Worm (Caenorhabditis elegans) whole organism, L3 larva: ENCODE measurements around the gene srx-85.

Experiments
- R02D3.7 ChIP-seq: fragments of 150-350 bp; optimal IDR thresholded peaks from 2 replicates; lab custom pipeline; 2014; ENCODE audit warnings: missing biosample characterization, missing genetic modification characterization
- ZK546.5 ChIP-seq: sonication (generic microtip); optimal IDR thresholded peaks from 2 replicates; lab custom pipeline; 2017; ENCODE audit warnings: missing biosample characterization, missing genetic modification characterization
- aly-2 ChIP-seq: fragments of 150-350 bp; optimal IDR thresholded peaks from 2 replicates; lab custom pipeline; 2014; ENCODE audit warnings: missing biosample characterization, missing genetic modification characterization
- ama-1 ChIP-seq: fragments of 150-350 bp; optimal IDR thresholded peaks from 2 replicates; lab custom pipeline; 2018
- ceh-16 ChIP-seq: sonication (generic microtip); optimal IDR thresholded peaks from 2 replicates; lab custom pipeline; 2017; ENCODE audit warnings: missing biosample characterization, missing genetic modification characterization
- ceh-28 ChIP-seq: fragments of 150-350 bp; optimal IDR thresholded peaks from 2 replicates; lab custom pipeline; 2014; ENCODE audit warnings: missing biosample characterization, missing genetic modification reagents, missing genetic modification characterization
- ceh-82 ChIP-seq: fragments of 150-350 bp; optimal IDR thresholded peaks from 2 replicates; lab custom pipeline; 2014; ENCODE audit warnings: missing biosample characterization, missing genetic modification characterization
- ceh-9 ChIP-seq: sonication (generic microtip); optimal IDR thresholded peaks from 2 replicates; lab custom pipeline; 2018; ENCODE audit warnings: missing biosample characterization, missing genetic modification characterization
- daf-12 ChIP-seq: fragments of 150-350 bp; optimal IDR thresholded peaks from 2 replicates; lab custom pipeline; 2014; ENCODE audit warnings: missing biosample characterization, missing genetic modification reagents, missing genetic modification characterization
- egl-27 ChIP-seq: sonication (generic microtip); optimal IDR thresholded peaks from 4 replicates; lab custom pipeline; 2017; ENCODE audit warnings: missing biosample characterization, missing genetic modification reagents, missing genetic modification characterization
- egl-5 ChIP-seq: fragments of 150-350 bp; optimal IDR thresholded peaks from 2 replicates; lab custom pipeline; 2017; ENCODE audit warnings: missing biosample characterization, missing genetic modification reagents, missing genetic modification characterization, inconsistent platforms
- elt-1 ChIP-seq: fragments of 150-350 bp; optimal IDR thresholded peaks from 2 replicates; lab custom pipeline; 2014; ENCODE audit warnings: missing biosample characterization, missing genetic modification characterization
- elt-2 ChIP-seq: sonication (generic microtip); optimal IDR thresholded peaks from 2 replicates; lab custom pipeline; 2016; ENCODE audit warnings: missing genetic modification reagents, mild to moderate bottlenecking, missing genetic modification characterization, missing compliant biosample characterization
- elt-3 ChIP-seq, 3 experiments: fragments of 150-350 bp in 1 of 3; sonication (generic microtip) in 2 of 3; optimal IDR thresholded peaks; 2 replicates in 2 of 3; 4 replicates in 1 of 3; lab custom pipeline; 2014 to 2017; ENCODE audit warnings: missing biosample characterization in 3 of 3, missing genetic modification characterization in 3 of 3
- eor-1 ChIP-seq, 2 experiments: fragments of 150-350 bp; optimal IDR thresholded peaks; 2 replicates each; lab custom pipeline; 2014 to 2018; ENCODE audit warnings: missing biosample characterization in 2 of 2, missing genetic modification characterization in 2 of 2
- fkh-10 ChIP-seq: sonication (generic microtip); optimal IDR thresholded peaks from 2 replicates; lab custom pipeline; 2017; ENCODE audit warnings: missing biosample characterization, missing genetic modification reagents, missing genetic modification characterization
- fkh-2 ChIP-seq: fragments of 150-350 bp; optimal IDR thresholded peaks from 2 replicates; lab custom pipeline; 2014; ENCODE audit warnings: missing biosample characterization, missing genetic modification reagents, missing genetic modification characterization
- fos-1 ChIP-seq: fragments of 150-350 bp; optimal IDR thresholded peaks from 2 replicates; lab custom pipeline; 2014; ENCODE audit warnings: missing biosample characterization, missing genetic modification characterization
- hmg-11 ChIP-seq: sonication (generic microtip); optimal IDR thresholded peaks from 2 replicates; lab custom pipeline; 2016; ENCODE audit warnings: missing genetic modification characterization, missing compliant biosample characterization
- jun-1 ChIP-seq: fragments of 150-350 bp; optimal IDR thresholded peaks from 2 replicates; lab custom pipeline; 2014; ENCODE audit warnings: missing biosample characterization, missing genetic modification reagents, missing genetic modification characterization
- lin-15B ChIP-seq: fragments of 150-350 bp; optimal IDR thresholded peaks from 2 replicates; lab custom pipeline; 2014; ENCODE audit warnings: missing biosample characterization, missing genetic modification characterization
- lin-39 ChIP-seq: fragments of 150-350 bp; optimal IDR thresholded peaks from 2 replicates; lab custom pipeline; 2018; ENCODE audit warnings: missing biosample characterization, missing genetic modification reagents, missing genetic modification characterization
- lsy-12 ChIP-seq: sonication (generic microtip); optimal IDR thresholded peaks from 2 replicates; lab custom pipeline; 2016; ENCODE audit warnings: mild to moderate bottlenecking, missing genetic modification characterization, missing compliant biosample characterization
- mdl-1 ChIP-seq: fragments of 150-350 bp; optimal IDR thresholded peaks from 2 replicates; lab custom pipeline; 2014; ENCODE audit warnings: missing biosample characterization, missing genetic modification characterization
- mml-1 ChIP-seq: fragments of 150-350 bp; sonication (generic microtip); optimal IDR thresholded peaks from 3 replicates; lab custom pipeline; 2014; ENCODE audit warnings: missing biosample characterization, missing genetic modification characterization
- nfya-1 ChIP-seq: sonication (generic microtip); optimal IDR thresholded peaks from 2 replicates; lab custom pipeline; 2017; ENCODE audit warnings: missing genetic modification characterization, mild to moderate bottlenecking, missing compliant biosample characterization, antibody characterized with exemption, moderate library complexity; ENCODE audit not compliant: insufficient read depth
- nhr-11 ChIP-seq: fragments of 150-350 bp; optimal IDR thresholded peaks from 2 replicates; lab custom pipeline; 2014; ENCODE audit warnings: missing biosample characterization, missing genetic modification characterization
- nhr-12 ChIP-seq: fragments of 150-350 bp; optimal IDR thresholded peaks from 2 replicates; lab custom pipeline; 2014; ENCODE audit warnings: missing biosample characterization, missing genetic modification characterization
- nhr-23 ChIP-seq: fragments of 150-350 bp; optimal IDR thresholded peaks from 2 replicates; lab custom pipeline; 2014; ENCODE audit warnings: missing biosample characterization, missing genetic modification reagents, missing genetic modification characterization
- nhr-237 ChIP-seq: fragments of 150-350 bp; optimal IDR thresholded peaks from 2 replicates; lab custom pipeline; 2014; ENCODE audit warnings: missing biosample characterization, missing genetic modification characterization
- nhr-25 ChIP-seq: sonication (generic microtip); optimal IDR thresholded peaks from 2 replicates; lab custom pipeline; 2017; ENCODE audit warnings: missing biosample characterization, missing genetic modification characterization
- nhr-28 ChIP-seq: fragments of 150-350 bp; optimal IDR thresholded peaks from 2 replicates; lab custom pipeline; 2014; ENCODE audit warnings: missing biosample characterization, missing genetic modification characterization
- nhr-43 ChIP-seq: sonication (generic microtip); optimal IDR thresholded peaks from 2 replicates; lab custom pipeline; 2016; ENCODE audit warnings: mild to moderate bottlenecking, missing genetic modification characterization, missing compliant biosample characterization; ENCODE audit not compliant: poor library complexity, severe bottlenecking
- nhr-67 ChIP-seq: fragments of 150-350 bp; optimal IDR thresholded peaks from 2 replicates; lab custom pipeline; 2014; ENCODE audit warnings: missing biosample characterization, missing genetic modification characterization
- nhr-76 ChIP-seq: fragments of 150-350 bp; sonication (generic microtip); optimal IDR thresholded peaks from 5 replicates; lab custom pipeline; 2014; ENCODE audit warnings: missing biosample characterization, missing genetic modification characterization
- nhr-77 ChIP-seq: fragments of 150-350 bp; optimal IDR thresholded peaks from 2 replicates; lab custom pipeline; 2014; ENCODE audit warnings: missing biosample characterization, missing genetic modification characterization
- pha-4 ChIP-seq: fragments of 150-350 bp; optimal IDR thresholded peaks from 2 replicates; lab custom pipeline; 2014; ENCODE audit warnings: missing biosample characterization, missing genetic modification reagents, missing genetic modification characterization
- pqm-1 ChIP-seq: fragments of 150-350 bp; optimal IDR thresholded peaks from 2 replicates; lab custom pipeline; 2017; ENCODE audit warnings: missing biosample characterization, missing genetic modification characterization, inconsistent platforms
- sea-2 ChIP-seq: fragments of 150-350 bp; sonication (generic microtip); optimal IDR thresholded peaks from 4 replicates; lab custom pipeline; 2014; ENCODE audit warnings: missing biosample characterization, missing genetic modification reagents, missing genetic modification characterization
- skn-1 ChIP-seq: fragments of 150-350 bp; optimal IDR thresholded peaks from 2 replicates; lab custom pipeline; 2014; ENCODE audit warnings: missing biosample characterization, missing genetic modification characterization
- snpc-4 ChIP-seq: fragments of 150-350 bp; optimal IDR thresholded peaks from 2 replicates; lab custom pipeline; 2014; ENCODE audit warnings: missing biosample characterization, missing genetic modification characterization
- tbx-2 ChIP-seq: sonication (generic microtip); optimal IDR thresholded peaks from 2 replicates; lab custom pipeline; 2016; ENCODE audit warnings: mild to moderate bottlenecking, missing genetic modification characterization, missing compliant biosample characterization
- unc-39 ChIP-seq: sonication (generic microtip); optimal IDR thresholded peaks from 4 replicates; lab custom pipeline; 2017; ENCODE audit warnings: missing biosample characterization, missing genetic modification characterization
- unc-62 ChIP-seq: fragments of 150-350 bp; sonication (generic microtip); optimal IDR thresholded peaks from 4 replicates; lab custom pipeline; 2014; ENCODE audit warnings: missing biosample characterization, missing genetic modification reagents, missing genetic modification characterization
- zag-1 ChIP-seq: fragments of 150-350 bp; optimal IDR thresholded peaks from 2 replicates; lab custom pipeline; 2014; ENCODE audit warnings: missing biosample characterization, missing genetic modification characterization
- ztf-11 ChIP-seq: fragments of 150-350 bp; optimal IDR thresholded peaks from 2 replicates; lab custom pipeline; 2014; ENCODE audit warnings: missing biosample characterization, missing genetic modification characterization
- ztf-4 ChIP-seq: fragments of 150-350 bp; optimal IDR thresholded peaks from 2 replicates; lab custom pipeline; 2014; ENCODE audit warnings: missing biosample characterization, missing genetic modification characterization

Gene srx-85

DNA sequence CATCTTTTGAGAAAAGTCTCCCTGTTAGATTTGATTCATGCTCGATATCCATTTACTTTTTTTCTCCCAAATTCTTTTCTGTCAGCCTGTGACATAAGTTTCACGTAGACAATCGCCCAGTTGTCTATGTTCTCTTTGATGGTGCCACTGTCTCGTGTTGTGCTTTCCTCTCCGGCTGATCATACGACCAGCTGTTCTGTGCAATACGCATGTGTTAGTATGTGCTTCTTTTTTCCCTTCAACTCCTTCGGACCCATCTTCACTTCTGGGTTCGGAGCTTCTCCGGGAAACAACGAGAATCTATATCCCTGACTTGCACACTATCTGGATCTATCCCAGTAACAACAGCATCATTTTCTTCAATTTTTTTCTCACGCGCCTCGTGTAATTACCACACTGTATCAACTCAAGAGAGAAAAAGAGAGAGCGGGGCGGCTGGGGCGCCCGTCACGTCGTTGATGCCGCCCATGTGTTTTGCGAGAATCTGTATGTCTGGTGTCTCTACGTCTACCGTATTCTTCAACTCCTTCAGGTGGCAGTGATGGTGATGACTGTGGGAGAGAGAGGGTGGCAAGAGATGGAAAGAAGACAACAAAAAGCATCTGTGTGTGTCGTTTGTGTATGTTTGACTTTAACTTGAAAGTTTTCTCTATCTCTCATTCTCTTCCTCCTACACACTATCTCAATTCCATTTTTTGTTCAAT, 20.5 kb upstream of the srx-85 start (continued):
- TF ChIP-seq jun-1 (peak; percentile 82), nhr-76 (tag; lab: Kevin White, UChicago) (no peak), elt-1 (tag; lab: Kevin White, UChicago) (peak; percentile 58), unc-39 (tag; lab: Kevin White, UChicago) (no peak), lin-39 (tag; lab: Kevin White, UChicago) (peak; percentile 42), egl-27 (tag; lab: Kevin White, UChicago) (peak; percentile 85), mml-1 (tag; lab: Kevin White, UChicago) (no peak)

DNA sequence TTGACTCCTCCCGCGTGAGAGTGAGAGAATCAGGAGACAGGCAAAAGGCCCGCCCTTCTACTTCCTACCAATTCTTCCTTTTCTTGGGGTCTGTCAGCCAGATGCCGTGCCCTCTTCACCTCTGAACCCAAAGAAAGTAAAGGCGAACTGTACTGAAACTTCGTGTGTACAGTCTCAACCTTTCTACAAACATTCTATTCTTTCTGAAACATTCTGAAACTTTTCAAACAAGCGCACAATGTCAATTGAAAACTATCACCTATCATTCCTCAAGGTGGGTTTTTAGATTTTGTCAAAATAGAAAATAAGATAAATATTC, 20.0 kb upstream of the srx-85 start:
- no peak for TF ChIP-seq nhr-77 (tag; lab: Kevin White, UChicago)
- no peak for TF ChIP-seq lsy-12 (tag; lab: Kevin White, UChicago)
- TF ChIP-seq zag-1 (tag; lab: Kevin White, UChicago) = no peak
- TF ChIP-seq nhr-25 (tag; lab: Kevin White, UChicago) = no peak
- TF ChIP-seq snpc-4 (tag; lab: Kevin White, UChicago) = no peak
- TF ChIP-seq elt-3 (tag; optimal IDR thresholded peaks at IDR 0.05; lab: Kevin White, UChicago) = no peak
- no peak for TF ChIP-seq fkh-10 (GFP tag; lab: Kevin White, UChicago)
- TF ChIP-seq ceh-82 (tag; lab: Kevin White, UChicago) = no peak

DNA sequence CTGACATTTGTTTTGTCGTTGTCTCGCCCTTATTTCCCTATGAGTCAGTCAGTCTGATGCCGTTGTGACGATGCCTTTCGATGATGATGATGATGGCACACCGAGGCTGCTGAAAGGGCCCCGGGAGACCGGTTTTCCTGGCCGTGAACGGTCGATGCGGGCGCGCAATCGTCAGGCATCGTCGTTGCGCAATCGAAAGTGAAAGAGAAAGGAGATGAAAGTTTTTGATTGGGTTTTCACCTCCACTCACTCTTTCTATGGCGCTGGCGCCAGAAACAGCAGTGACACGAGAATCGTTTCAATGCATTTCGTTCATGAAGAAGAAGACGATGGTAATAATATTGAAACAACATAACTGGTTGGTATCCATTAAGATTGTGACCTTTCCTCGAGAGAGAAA, 19.5 kb upstream of the srx-85 start:
- TF ChIP-seq ztf-4 (tag; lab: Kevin White, UChicago) = no peak
- TF ChIP-seq nhr-77 (tag; lab: Kevin White, UChicago) = no peak
- no peak for TF ChIP-seq lin-15B (tag; lab: Kevin White, UChicago)
- no peak for TF ChIP-seq nhr-237 (tag; lab: Kevin White, UChicago)
- no peak for TF ChIP-seq lin-39 (tag; lab: Kevin White, UChicago)
- no peak for TF ChIP-seq nhr-76 (tag; lab: Kevin White, UChicago)
- TF ChIP-seq nhr-67 (tag; lab: Kevin White, UChicago) = no peak
- TF ChIP-seq nhr-23 (tag; lab: Kevin White, UChicago) = peak; percentile 81
- no peak for TF ChIP-seq sea-2
- no peak for TF ChIP-seq unc-39 (tag; lab: Kevin White, UChicago)
- TF ChIP-seq skn-1 = no peak
- TF ChIP-seq ceh-9 (tag; lab: Kevin White, UChicago) = no peak
- TF ChIP-seq nhr-25 (tag; lab: Kevin White, UChicago) = peak; percentile 95
- peak; percentile 7 for TF ChIP-seq tbx-2 (tag; lab: Kevin White, UChicago)
- no peak for TF ChIP-seq egl-5 (tag; lab: Kevin White, UChicago)
- no peak for TF ChIP-seq eor-1 (tag; optimal IDR thresholded peaks at IDR 0.05; lab: Kevin White, UChicago)
- TF ChIP-seq fkh-2 (tag; lab: Kevin White, UChicago) = no peak
- TF ChIP-seq ceh-82 (tag; lab: Kevin White, UChicago) = no peak
- TF ChIP-seq ceh-16 (tag; lab: Kevin White, UChicago) = no peak
- TF ChIP-seq R02D3.7 (tag; lab: Kevin White, UChicago) = no peak
- no peak for TF ChIP-seq unc-62
- TF ChIP-seq hmg-11 = no peak
- TF ChIP-seq nhr-11 (tag; lab: Kevin White, UChicago) = no peak
- TF ChIP-seq pqm-1 (tag; lab: Kevin White, UChicago) = no peak
- no peak for TF ChIP-seq ceh-28 (tag; lab: Kevin White, UChicago)
- no peak for TF ChIP-seq fkh-10 (GFP tag; lab: Kevin White, UChicago)
- no peak for TF ChIP-seq ama-1 (lab: Kevin White, UChicago)
- TF ChIP-seq egl-27 (tag; lab: Kevin White, UChicago) = peak; percentile 5
- no peak for TF ChIP-seq elt-3 (tag; optimal IDR thresholded peaks at IDR 0.05; lab: Kevin White, UChicago)
- TF ChIP-seq ZK546.5 (tag; lab: Kevin White, UChicago) = no peak
- TF ChIP-seq pha-4 (tag; lab: Kevin White, UChicago) = no peak
- no peak for TF ChIP-seq mml-1 (tag; lab: Kevin White, UChicago)
- no peak for TF ChIP-seq aly-2
- no peak for TF ChIP-seq elt-2 (tag; lab: Kevin White, UChicago)
- TF ChIP-seq nhr-43 (tag; lab: Kevin White, UChicago) = peak; percentile 60
- TF ChIP-seq nfya-1 (tag; lab: Kevin White, UChicago) = no peak
- no peak for TF ChIP-seq mdl-1 (tag; lab: Kevin White, UChicago)
- no peak for TF ChIP-seq lsy-12 (tag; lab: Kevin White, UChicago)
- no peak for TF ChIP-seq ztf-11
- TF ChIP-seq nhr-12 (tag; lab: Kevin White, UChicago) = no peak
- no peak for TF ChIP-seq daf-12 (tag; lab: Kevin White, UChicago)
- TF ChIP-seq nhr-28 (tag; lab: Kevin White, UChicago) = no peak
- no peak for TF ChIP-seq fos-1 (tag; lab: Kevin White, UChicago)
- peak; percentile 53 for TF ChIP-seq elt-1 (tag; lab: Kevin White, UChicago)
